Worm (Caenorhabditis elegans): ENCODE data around the gene ZK262.19.
"Not testable (repeated sequence)": the region's sequence is repeated elsewhere in the genome, so short reads cannot be mapped to it uniquely, and the experiment has no call there.

ZK262.19 gene

DNA sequence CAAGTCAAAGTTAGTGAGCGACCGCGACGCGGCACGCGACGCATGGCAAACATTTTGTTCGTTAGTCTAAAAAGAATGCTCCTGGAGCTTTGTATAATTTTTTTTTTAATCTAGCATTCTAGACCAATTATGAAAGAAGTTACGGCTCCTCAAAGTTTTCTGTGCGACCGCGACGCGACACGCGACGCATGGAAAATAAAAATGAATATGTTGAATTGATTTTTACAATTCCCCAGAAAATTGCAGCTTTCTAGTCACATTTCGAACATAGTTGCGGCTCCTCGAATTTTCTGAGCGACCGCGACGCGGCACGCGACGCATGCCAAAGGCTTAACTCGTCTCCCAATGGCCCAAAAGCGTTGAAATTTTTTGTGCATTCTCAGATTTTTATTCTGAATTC, 973 bp downstream of the ZK262.19 start, which contains the start of gene ZK262.4:
Gene ZK262.4, minus strand, starts transcription at position 101 of the 400 bp plus-strand sequence.
- TF ChIP-seq W03F9.2 (tag; optimal IDR thresholded peaks at IDR 0.05), result no peak
- TF ChIP-seq him-1 (tag; optimal IDR thresholded peaks at IDR 0.05), result no peak
- TF ChIP-seq dao-5 (tag; optimal IDR thresholded peaks at IDR 0.05), result no peak

DNA sequence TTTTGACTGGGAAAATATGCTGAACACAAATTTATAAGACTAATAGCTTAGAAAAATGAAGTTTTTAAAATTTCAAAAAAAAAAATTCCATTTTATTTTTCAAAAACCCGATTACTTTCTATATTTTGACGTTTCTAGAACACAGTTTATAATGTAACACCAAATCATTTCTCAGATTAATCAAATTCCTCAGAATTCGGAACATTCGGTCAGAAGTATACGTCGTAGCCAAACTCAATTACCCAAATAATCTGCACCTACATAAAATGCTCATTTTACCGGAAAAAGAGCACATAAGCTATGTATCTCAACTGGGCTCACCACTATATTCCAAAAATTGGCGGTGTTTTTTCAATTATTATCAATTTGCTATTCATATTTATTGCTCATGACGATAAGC, 4.6 kb downstream of the ZK262.19 start, which contains the start of gene srj-26:
Gene srj-26, plus strand, starts transcription at position 301 of the 400 bp plus-strand sequence.
- no peak for TF ChIP-seq dao-5 (tag; optimal IDR thresholded peaks at IDR 0.05)
- TF ChIP-seq W03F9.2 (tag; optimal IDR thresholded peaks at IDR 0.05), result no peak
- TF ChIP-seq him-1 (tag; optimal IDR thresholded peaks at IDR 0.05), result no peak

DNA sequence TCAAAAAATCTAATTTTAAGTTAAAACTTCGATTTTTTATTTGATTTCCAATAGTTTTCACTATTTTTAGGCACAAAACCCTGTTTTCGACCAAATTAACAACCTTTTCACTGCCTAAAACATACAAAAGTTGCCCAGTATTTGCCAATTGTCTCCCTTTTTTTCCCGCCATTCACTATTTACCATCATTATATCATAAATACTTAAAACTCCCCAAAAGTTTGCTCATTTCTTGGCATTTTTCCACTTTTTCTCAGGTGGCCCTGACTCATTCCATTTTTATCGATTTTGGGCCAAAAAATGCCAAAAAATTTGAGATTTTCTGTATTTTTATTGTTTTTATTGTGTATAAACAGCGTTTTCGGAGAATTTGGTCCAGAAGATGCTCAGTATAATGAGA, 11.4 kb downstream of the ZK262.19 start, which contains the start of gene txt-8:
Gene txt-8, plus strand, starts transcription at position 301 of the 400 bp plus-strand sequence.
- TF ChIP-seq him-1 (tag; optimal IDR thresholded peaks at IDR 0.05) (no peak), dao-5 (tag; optimal IDR thresholded peaks at IDR 0.05) (no peak), W03F9.2 (tag; optimal IDR thresholded peaks at IDR 0.05) (no peak)

DNA sequence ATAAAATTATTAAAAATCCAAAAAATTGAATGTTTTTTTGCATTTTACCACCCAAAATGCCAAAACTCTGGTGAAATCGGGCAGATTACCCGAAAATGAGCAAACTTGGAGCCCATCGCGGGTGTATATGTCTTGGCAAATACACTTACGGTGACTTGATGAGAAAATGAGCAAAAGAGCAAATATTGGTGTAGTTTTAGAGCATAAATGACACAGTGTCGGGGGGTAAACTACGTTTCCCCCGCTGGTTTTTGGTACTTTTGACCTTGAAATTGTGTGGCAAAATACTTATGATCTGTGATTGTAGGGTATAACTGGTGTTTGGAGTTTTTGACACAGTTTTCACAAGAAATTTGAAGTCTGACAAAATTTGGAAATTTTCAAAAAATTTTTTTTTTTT, 12.6 kb downstream of the ZK262.19 start, which contains the start of gene ZK262.2:
Gene ZK262.2, minus strand, starts transcription at position 101 of the 400 bp plus-strand sequence.
- no peak for TF ChIP-seq him-1 (tag; optimal IDR thresholded peaks at IDR 0.05)
- TF ChIP-seq dao-5 (tag; optimal IDR thresholded peaks at IDR 0.05), result no peak
- TF ChIP-seq W03F9.2 (tag; optimal IDR thresholded peaks at IDR 0.05), result no peak

DNA sequence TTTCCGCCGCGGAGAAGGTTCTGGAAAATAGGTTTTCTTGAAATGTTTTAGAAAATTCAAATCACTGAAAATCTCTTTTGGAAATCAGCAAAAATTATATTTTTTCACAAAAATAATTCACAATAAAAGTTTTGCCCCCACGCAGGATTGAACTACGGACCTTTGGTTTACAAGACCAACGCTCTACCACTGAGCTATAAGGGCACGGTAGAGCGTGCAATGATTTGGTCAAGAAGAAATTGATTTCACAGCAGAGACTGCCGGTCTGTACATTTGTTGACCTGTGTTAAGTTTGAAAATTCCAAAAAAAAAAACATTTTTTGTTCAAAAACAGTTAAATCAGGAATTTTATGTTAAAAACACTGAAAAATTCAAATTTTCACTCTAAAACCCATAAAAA, 13.1 kb downstream of the ZK262.19 start:
- TF ChIP-seq W03F9.2 (tag; optimal IDR thresholded peaks at IDR 0.05), result no peak
- TF ChIP-seq him-1 (tag; optimal IDR thresholded peaks at IDR 0.05), result no peak
- no peak for TF ChIP-seq dao-5 (tag; optimal IDR thresholded peaks at IDR 0.05)

DNA sequence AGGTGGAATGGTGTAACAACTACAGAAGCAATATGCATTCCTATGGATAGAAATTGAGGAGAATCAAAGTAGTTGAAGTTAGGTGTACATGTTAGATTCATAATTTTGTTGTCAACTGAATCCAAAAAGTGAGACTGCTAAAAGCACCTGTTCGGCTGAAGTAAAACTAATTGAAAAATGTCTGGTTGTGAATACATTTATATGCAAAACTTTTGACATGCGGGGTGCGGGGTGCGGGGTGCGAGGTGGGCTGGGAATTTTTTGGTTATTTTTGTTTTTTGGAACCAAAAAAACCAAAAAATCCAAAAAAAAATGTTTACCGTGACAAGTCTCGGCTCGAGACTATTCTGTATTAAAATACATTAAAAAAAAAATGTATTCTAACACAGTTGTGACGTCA, 15.3 kb downstream of the ZK262.19 start, which contains the start of gene srh-207:
Gene srh-207, minus strand, starts transcription at position 101 of the 400 bp plus-strand sequence.
- TF ChIP-seq dao-5 (tag; optimal IDR thresholded peaks at IDR 0.05) (no peak), him-1 (tag; optimal IDR thresholded peaks at IDR 0.05) (no peak), W03F9.2 (tag; optimal IDR thresholded peaks at IDR 0.05) (no peak)

DNA sequence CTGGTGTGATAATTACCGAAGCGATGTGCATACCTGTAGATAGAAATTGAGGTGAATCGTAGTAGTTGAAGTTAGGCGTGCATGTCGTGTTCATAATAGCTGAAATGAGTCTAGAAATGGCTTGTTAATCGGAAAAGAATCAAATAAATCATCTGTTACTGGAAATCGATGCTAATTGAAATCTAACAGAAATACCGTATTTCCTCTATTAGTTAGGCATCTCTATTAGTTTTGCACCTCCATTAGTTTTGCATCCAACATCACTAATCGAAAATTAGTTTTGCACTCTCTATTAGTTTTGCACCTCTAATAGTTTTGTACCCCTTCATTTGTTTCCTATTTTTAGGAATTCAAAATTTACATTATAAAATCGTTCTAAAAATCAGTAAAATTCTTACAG, 20.7 kb downstream of the ZK262.19 start, which contains the start of gene srh-209:
Gene srh-209, minus strand, starts transcription at position 101 of the 400 bp plus-strand sequence.
- not testable (repeated sequence) for TF ChIP-seq him-1, W03F9.2, dao-5 (tag; optimal IDR thresholded peaks at IDR 0.05)

DNA sequence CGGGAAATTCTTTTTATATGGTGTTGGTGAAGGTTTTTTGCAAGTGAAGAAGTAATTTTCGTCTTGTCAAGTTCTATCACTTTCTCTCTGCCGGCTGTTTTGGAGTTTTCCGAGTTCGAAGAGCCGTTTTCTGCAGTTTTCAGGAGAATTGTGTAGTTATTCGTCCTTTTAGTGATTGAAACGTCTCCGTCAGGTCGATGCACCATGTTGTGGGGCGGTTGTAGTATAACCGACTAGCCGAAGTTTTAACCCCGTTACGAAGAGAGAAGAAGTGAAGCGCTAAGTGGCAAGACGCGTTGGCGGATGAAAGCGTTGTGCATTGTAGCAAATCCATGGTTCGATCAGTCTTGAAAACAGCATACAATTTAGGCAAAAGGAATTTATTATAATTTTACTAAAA, 22.7 kb downstream of the ZK262.19 start:
- TF ChIP-seq him-1 (tag; optimal IDR thresholded peaks at IDR 0.05), result no peak
- TF ChIP-seq dao-5 (tag; optimal IDR thresholded peaks at IDR 0.05), result no peak
- no peak for TF ChIP-seq W03F9.2 (tag; optimal IDR thresholded peaks at IDR 0.05)

DNA sequence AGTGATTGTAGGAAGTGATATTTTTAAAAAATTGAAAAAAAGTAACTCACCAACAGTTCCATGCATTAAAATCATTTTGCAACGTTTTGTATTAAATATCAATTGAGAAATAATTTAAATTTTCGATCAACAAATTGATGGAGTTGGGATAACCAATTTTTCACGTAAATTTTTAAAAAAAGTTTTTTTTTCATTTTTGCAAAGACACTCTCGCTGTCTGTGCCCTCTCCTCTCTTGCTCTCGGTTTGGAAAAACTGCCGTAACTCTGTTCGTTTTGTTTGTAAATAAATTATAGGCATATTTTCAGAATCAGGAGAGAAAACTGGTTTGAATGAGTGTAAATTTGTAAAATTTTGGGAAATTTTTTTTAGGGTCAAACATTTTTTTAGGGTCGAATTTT, 27.6 kb downstream of the ZK262.19 start, which contains the start of gene Y51A2B.16:
Gene Y51A2B.16, minus strand, starts transcription at position 101 of the 400 bp plus-strand sequence.
- TF ChIP-seq dao-5 (tag; optimal IDR thresholded peaks at IDR 0.05) (no peak), him-1 (tag; optimal IDR thresholded peaks at IDR 0.05) (no peak), W03F9.2 (tag; optimal IDR thresholded peaks at IDR 0.05) (no peak)

DNA sequence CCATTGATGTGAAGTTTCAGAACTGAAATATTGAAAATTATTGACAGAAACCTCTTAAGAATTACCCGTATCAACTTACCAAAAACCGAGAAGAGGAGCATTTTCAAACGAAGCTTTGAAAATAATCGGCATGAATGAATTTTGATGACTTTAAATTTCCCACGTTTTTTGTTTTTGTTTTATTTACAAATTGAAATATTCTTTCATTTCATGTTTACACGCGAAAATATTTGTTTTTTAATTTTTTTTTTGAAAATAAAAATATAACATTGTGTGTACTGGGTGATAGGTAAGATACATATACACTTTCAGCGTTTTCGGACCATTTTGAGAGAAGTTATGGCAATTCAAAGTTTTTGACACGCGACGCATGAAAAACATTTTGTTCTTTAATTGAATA, 29.8 kb downstream of the ZK262.19 start, which contains the start of gene Y51A2B.9:
Gene Y51A2B.9, minus strand, starts transcription at position 101 of the 400 bp plus-strand sequence.
- no peak for TF ChIP-seq dao-5 (tag; optimal IDR thresholded peaks at IDR 0.05)
- no peak for TF ChIP-seq him-1 (tag; optimal IDR thresholded peaks at IDR 0.05)

DNA sequence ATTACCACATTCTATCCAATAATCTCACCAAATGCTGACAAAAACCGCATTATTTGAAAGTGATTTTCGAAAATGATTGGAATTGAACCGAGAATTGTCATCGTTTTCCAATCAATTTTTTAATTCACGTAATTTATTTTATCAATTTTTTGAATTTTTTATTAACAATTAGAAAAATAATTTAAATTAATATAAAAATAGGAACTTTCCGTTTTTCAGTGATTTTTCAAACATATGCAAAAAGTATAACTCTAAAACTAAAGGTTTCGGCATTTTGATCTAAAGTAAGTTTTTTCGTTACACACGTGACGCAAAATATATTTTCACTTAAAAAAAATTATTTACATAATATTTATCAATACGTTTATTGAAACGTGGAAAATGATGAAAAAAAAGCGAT, 31.2 kb downstream of the ZK262.19 start, which contains the start of gene Y51A2B.6:
Gene Y51A2B.6, minus strand, starts transcription at position 101 of the 400 bp plus-strand sequence.
- TF ChIP-seq dao-5 (tag; optimal IDR thresholded peaks at IDR 0.05) (no peak), W03F9.2 (tag; optimal IDR thresholded peaks at IDR 0.05) (no peak), him-1 (tag; optimal IDR thresholded peaks at IDR 0.05) (no peak)

DNA sequence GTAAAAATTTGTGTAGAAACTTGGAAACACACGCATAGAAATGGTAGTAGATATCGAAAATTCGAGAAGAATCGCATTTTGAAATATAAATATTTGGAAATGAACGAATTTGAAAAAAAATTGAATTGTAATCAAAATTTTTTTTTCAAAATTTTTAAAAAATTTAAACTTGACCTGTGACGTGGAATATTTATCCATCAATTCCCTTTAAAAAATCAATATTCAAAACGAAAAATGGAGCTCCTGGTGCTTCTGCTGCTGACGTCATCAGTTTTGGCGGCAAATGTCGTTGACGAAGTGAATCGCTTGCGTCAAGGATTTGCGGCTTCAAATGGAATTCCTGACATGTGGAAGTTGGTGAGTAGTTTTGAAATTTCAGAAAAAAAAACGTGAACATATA, 36.4 kb downstream of the ZK262.19 start, which contains the start of the genes Y51A2B.4 and Y51A2B.5:
Gene Y51A2B.4, minus strand, starts transcription at position 101 of the 400 bp plus-strand sequence.
Gene Y51A2B.5, plus strand, starts transcription at position 232 of the 400 bp plus-strand sequence.
- TF ChIP-seq him-1 (tag; optimal IDR thresholded peaks at IDR 0.05) (no peak), W03F9.2 (tag; optimal IDR thresholded peaks at IDR 0.05) (no peak), dao-5 (tag; optimal IDR thresholded peaks at IDR 0.05) (no peak)

DNA sequence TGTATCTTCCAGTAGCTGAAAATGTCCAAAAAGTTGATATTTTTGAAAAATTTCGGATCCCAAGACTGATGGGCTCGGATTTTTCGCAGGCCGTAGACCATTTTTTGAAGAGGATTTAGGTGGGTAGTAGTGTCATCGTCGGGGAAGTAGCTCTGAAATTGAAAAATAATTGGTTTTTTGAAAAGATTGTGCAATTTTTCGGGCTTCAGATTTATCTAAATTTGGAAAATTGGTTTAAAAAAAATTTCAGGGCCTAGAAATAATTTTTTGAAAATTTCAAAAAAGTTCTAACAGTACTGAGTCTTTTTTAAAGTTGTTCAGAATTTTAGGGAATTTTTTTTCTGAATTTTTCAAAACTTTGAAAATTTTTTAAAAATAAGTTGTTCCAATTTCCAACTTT, 42.9 kb downstream of the ZK262.19 start, which contains the start of gene nhr-288:
Gene nhr-288, minus strand, starts transcription at position 101 of the 400 bp plus-strand sequence.
- TF ChIP-seq him-1 (tag; optimal IDR thresholded peaks at IDR 0.05), result no peak
- TF ChIP-seq dao-5 (tag; optimal IDR thresholded peaks at IDR 0.05), result no peak
- no peak for TF ChIP-seq W03F9.2 (tag; optimal IDR thresholded peaks at IDR 0.05)

DNA sequence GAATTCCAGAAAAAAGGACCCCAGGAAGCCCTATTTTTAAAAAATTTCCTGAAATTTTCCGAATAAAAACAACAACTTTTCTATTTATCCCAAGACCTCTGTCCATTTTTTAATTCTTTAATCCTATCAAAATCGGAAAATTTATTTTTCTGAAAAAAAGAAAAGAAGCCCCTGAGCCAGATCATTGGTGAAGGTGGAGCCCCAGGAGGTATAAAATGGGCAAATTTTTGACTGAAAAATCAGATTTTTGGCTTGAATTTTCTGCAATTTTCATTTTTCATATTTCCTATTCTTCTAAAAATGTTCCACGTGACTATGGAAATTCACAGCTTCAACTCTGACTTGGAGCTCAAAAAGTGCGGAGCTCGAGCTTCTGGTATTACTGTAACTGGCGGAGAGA, 46.6 kb downstream of the ZK262.19 start, which contains the start of gene Y51A2B.8:
Gene Y51A2B.8, plus strand, starts transcription at position 301 of the 400 bp plus-strand sequence.
- TF ChIP-seq W03F9.2 (tag; optimal IDR thresholded peaks at IDR 0.05), result no peak
- no peak for TF ChIP-seq him-1 (tag; optimal IDR thresholded peaks at IDR 0.05)
- TF ChIP-seq dao-5 (tag; optimal IDR thresholded peaks at IDR 0.05), result no peak

All from whole organism, L4/young adult.